Worm (Caenorhabditis elegans): ENCODE results near the gene T22D1.1.

The T22D1.1 gene

DNA sequence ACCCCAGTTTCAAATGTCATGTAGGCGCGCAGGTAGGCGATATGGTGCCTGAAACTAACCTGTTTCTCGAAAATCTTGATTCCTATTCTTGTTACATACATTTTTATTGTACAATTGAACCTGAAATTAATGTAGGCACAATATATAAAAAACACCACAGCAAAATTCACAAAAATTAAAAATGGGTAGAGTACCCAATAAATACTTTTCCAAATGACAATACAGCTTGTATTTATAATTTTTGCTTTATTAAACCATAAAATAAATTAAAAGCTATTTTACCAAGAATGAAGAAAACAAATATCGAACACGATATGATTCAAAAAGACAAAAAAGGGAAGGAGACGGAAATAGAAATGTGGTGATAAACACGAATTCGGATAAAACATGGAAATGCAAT lies 39.8 kb upstream of the T22D1.1 start, which contains the start of gene tre-2:
TSS of gene tre-2 (minus strand) at position 101 of the 400 bp plus-strand sequence.
- no peak for TF ChIP-seq ceh-82 (tag; optimal IDR thresholded peaks at IDR 0.05)

DNA sequence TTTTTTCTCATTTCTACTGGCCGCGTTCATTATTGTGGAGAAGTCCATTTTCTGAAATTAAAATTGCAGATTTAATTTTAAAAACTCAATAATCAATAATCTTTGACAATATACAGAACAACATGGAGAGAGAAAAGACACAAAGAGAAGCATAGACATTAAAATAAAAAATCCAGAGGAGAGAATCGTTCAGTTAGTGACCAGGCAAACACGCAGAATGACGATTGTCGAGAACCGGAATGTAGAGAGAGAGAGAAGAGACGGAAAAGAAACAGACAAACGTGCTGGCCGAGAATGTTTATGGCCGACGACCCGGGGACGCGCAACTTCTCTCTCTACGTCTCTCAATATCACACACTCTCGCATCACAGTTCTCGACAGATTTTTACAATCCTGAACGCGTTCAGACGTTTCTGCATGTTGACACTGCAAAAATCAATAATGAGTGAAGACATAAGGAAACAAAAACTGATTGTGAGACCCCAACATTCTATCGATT lies 35.5 kb upstream of the T22D1.1 start, which contains the start of the genes T05A12.3 and T05A12.4:
TSS of gene T05A12.3 (minus strand) at position 51 of the 499 bp plus-strand sequence.
TSS of gene T05A12.4 (plus strand) at position 348 of the 499 bp plus-strand sequence.
- peak; percentile 56 for TF ChIP-seq egl-5 (tag; optimal IDR thresholded peaks at IDR 0.05)
- peak; percentile 39 for TF ChIP-seq hmg-11 (tag; optimal IDR thresholded peaks at IDR 0.05)
- peak; percentile 10 for TF ChIP-seq ceh-28 (tag; optimal IDR thresholded peaks at IDR 0.05)
- peak; percentile 46 for TF ChIP-seq lin-39 (tag; optimal IDR thresholded peaks at IDR 0.05)
- peak; percentile 63 for TF ChIP-seq snpc-4 (tag; optimal IDR thresholded peaks at IDR 0.05)
- no peak for TF ChIP-seq jun-1 (tag; optimal IDR thresholded peaks at IDR 0.05)
- peak; percentile 65 for TF ChIP-seq nhr-25 (tag; optimal IDR thresholded peaks at IDR 0.05)
- TF ChIP-seq ztf-4 (tag; optimal IDR thresholded peaks at IDR 0.05), result no peak
- peak; percentile 44 for TF ChIP-seq R02D3.7 (tag; optimal IDR thresholded peaks at IDR 0.05)
- peak; percentile 30 for TF ChIP-seq elt-2 (tag; optimal IDR thresholded peaks at IDR 0.05)
- TF ChIP-seq lsy-12 (tag; optimal IDR thresholded peaks at IDR 0.05), result no peak
- TF ChIP-seq nhr-11 (tag; optimal IDR thresholded peaks at IDR 0.05), result no peak
- TF ChIP-seq nhr-43 (tag; optimal IDR thresholded peaks at IDR 0.05; ENCODE audit: poor library complexity, severe bottlenecking), result peak; percentile 25
- TF ChIP-seq nfya-1 (tag; optimal IDR thresholded peaks at IDR 0.05; ENCODE audit: insufficient read depth), result peak; percentile 58
- peak; percentile 60 for TF ChIP-seq lin-15B (tag; optimal IDR thresholded peaks at IDR 0.05)

DNA sequence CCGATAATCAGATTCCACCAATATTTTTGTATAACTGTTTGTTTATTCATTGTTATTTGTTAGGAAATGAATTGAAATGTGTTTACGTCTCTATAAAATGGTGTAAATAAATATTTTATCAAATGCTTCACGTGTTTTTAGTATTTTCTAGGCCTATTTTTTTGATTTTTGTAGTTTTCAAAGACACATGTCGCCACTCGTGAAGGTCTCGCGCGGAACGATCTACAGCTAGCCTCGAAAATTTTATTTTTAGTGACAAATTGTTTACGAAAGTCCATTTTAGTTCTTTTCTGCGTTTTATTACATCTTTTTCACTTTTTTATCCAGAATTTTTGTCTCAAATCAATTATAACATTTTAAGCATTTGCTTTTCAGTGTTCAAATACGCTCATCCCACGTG lies 19.6 kb upstream of the T22D1.1 start, which contains the start of gene T22D1.5:
TSS of gene T22D1.5 (plus strand) at position 376 of the 400 bp plus-strand sequence.
- no peak for TF ChIP-seq elt-1 (tag; optimal IDR thresholded peaks at IDR 0.05)
- no peak for TF ChIP-seq egl-5 (tag; optimal IDR thresholded peaks at IDR 0.05)
- no peak for TF ChIP-seq lin-15B (tag; optimal IDR thresholded peaks at IDR 0.05)
- TF ChIP-seq fos-1 (tag; optimal IDR thresholded peaks at IDR 0.05), result no peak
- TF ChIP-seq aly-2 (tag; optimal IDR thresholded peaks at IDR 0.05), result no peak
- no peak for TF ChIP-seq R02D3.7 (tag; optimal IDR thresholded peaks at IDR 0.05)
- TF ChIP-seq unc-62 (GFP tag; optimal IDR thresholded peaks at IDR 0.05), result no peak
- TF ChIP-seq ZK546.5 (tag; optimal IDR thresholded peaks at IDR 0.05), result no peak
- TF ChIP-seq sea-2 (GFP tag; optimal IDR thresholded peaks at IDR 0.05), result no peak
- no peak for TF ChIP-seq snpc-4 (tag; optimal IDR thresholded peaks at IDR 0.05)
- no peak for TF ChIP-seq ceh-16 (tag; optimal IDR thresholded peaks at IDR 0.05)
- no peak for TF ChIP-seq mdl-1 (tag; optimal IDR thresholded peaks at IDR 0.05)
- no peak for TF ChIP-seq hmg-11 (tag; optimal IDR thresholded peaks at IDR 0.05)
- TF ChIP-seq nhr-23 (tag; optimal IDR thresholded peaks at IDR 0.05), result no peak
- TF ChIP-seq mml-1 (tag; optimal IDR thresholded peaks at IDR 0.05), result no peak
- TF ChIP-seq fkh-10 (GFP tag; optimal IDR thresholded peaks at IDR 0.05), result no peak
- TF ChIP-seq lsy-12 (tag; optimal IDR thresholded peaks at IDR 0.05), result no peak
- no peak for TF ChIP-seq ztf-11 (tag; optimal IDR thresholded peaks at IDR 0.05)
- TF ChIP-seq fkh-2 (tag; optimal IDR thresholded peaks at IDR 0.05), result no peak
- TF ChIP-seq nhr-28 (tag; optimal IDR thresholded peaks at IDR 0.05), result no peak

DNA sequence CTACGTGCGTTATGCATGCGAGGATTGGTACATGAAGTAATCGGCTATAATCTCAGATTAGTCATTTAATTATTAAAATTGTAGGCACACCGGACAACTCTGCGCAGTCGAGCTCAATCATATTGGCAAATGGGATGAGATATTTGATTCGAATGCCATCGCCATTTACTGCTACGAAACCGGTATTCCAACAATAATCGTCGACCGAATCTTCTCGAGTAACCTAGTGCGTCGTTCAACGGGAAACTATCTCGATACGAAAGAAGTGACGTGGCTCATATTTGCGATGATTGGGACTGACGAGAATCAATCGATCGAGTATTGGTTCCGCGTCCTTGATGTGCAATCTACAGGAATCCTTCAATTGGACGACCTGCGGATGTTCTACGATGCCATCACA lies 18.6 kb upstream of the T22D1.1 start:
- TF ChIP-seq fkh-2 (tag; optimal IDR thresholded peaks at IDR 0.05), result no peak

DNA sequence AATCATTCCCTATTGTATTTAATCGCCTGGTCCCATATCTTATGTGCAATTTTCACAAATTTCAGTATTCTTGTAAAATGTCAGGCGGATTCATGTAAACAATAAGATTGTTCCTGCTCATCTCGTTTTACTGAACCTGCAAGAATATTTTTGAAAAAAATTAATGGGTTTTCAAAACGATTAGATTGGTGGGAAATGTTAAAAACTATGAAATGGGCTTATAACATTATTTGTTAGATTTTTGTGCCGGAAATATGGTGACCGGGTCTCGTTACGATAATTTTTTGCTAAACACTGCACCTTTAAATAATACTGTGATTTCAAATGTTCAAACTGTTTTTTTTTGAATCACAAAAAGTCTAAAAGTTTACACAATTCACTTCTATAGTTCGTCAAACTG lies 17.7 kb upstream of the T22D1.1 start:
- TF ChIP-seq nhr-23 (tag; optimal IDR thresholded peaks at IDR 0.05) (no peak), nhr-76 (tag; optimal IDR thresholded peaks at IDR 0.05) (no peak), aly-2 (tag; optimal IDR thresholded peaks at IDR 0.05) (no peak), elt-1 (tag; optimal IDR thresholded peaks at IDR 0.05) (no peak), fos-1 (tag; optimal IDR thresholded peaks at IDR 0.05) (no peak), nhr-25 (tag; optimal IDR thresholded peaks at IDR 0.05) (no peak)

DNA sequence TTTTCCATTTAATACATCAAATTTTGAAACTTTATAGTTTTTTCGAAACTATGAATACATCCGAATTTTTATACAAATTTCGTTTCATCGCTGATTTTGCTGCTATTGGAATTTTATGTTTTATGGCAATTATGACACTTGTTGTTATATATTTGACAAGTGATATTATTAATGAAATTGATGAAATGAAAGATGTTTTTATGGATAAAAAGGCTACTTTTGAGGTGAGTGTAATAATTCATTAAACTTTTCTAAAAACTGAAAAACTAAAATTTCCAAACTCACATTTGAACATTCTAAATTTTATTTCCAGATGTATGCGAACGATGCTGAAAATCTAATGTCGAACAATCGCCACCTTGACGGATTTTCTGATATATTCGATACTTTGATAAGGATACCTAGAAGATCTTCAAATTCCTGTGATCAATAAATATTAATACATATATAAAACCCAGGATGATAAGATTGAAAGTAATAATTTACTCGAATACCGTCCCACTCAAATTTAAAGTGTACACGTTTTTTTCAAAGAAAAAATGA lies 17.2 kb upstream of the T22D1.1 start, which contains the start of the genes T22D1.17 and T22D1.8:
TSS of gene T22D1.17 (plus strand) at position 51 of the 543 bp plus-strand sequence.
TSS of gene T22D1.8 (minus strand) at position 402 of the 543 bp plus-strand sequence.
- TF ChIP-seq ztf-11 (tag; optimal IDR thresholded peaks at IDR 0.05) (no peak), skn-1 (tag; optimal IDR thresholded peaks at IDR 0.05) (no peak), elt-3 (tag; optimal IDR thresholded peaks at IDR 0.05) (no peak), ceh-16 (tag; optimal IDR thresholded peaks at IDR 0.05) (no peak), aly-2 (tag; optimal IDR thresholded peaks at IDR 0.05) (peak; percentile 48), daf-12 (tag; optimal IDR thresholded peaks at IDR 0.05) (no peak), unc-39 (tag; optimal IDR thresholded peaks at IDR 0.05) (no peak), ceh-28 (tag; optimal IDR thresholded peaks at IDR 0.05) (peak; percentile 11), ceh-82 (tag; optimal IDR thresholded peaks at IDR 0.05) (no peak)

All from whole organism, L3 larva.